Comparison of ENCODE assay signal across 2 worm cellular contexts in the genomic region with DNA sequence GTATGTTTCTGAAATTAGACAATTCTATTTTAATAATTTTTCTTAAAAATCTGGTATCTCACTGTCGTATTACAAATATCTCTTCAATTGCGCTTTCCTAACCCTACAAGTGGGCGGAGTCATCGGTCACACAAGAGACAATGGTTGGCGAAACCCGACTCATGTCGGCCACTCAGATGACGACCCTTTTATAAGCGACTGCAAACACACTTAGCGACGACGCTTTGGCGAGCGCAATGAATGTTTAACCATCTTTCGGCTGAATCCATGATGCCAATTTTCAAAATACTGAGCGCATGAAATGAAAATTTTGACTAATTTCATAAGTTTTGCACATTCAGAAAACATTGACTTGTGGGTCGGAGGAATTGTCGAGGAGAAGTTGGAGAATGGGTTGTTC.
A peak's percentile ranks its signal among the peaks of the same experiment; 100 is the strongest.
TF ChIP-seq lines count a peak whose summit lies in the region.

No protein-coding gene starts in this region.

TF ChIP-seq in whole organism, L4 larva, 104 proteins besides CTCF, POLR2A, EP300 and RAD21 (continued from another document):
- TF ChIP-seq jun-1 (tag; optimal IDR thresholded peaks at IDR 0.05; lab: Kevin White, UChicago): peak; percentile 89
- no peak for TF ChIP-seq egl-27 (tag; optimal IDR thresholded peaks at IDR 0.05; lab: Kevin White, UChicago)
- TF ChIP-seq ZK546.5 (tag; optimal IDR thresholded peaks at IDR 0.05; lab: Kevin White, UChicago): no peak
- TF ChIP-seq zag-1 (tag; optimal IDR thresholded peaks at IDR 0.05; lab: Kevin White, UChicago): peak; percentile 40
- peak; percentile 95 for TF ChIP-seq lir-3 (tag; optimal IDR thresholded peaks at IDR 0.05; lab: Kevin White, UChicago)
- peak; percentile 93 for TF ChIP-seq zfp-3 (GFP tag; conservative IDR thresholded peaks at IDR 0.05; lab: Robert Waterston, UW)
- TF ChIP-seq daf-16 (GFP tag; optimal IDR thresholded peaks at IDR 0.05; lab: Kevin White, UChicago): peak; percentile 96 to 98
- TF ChIP-seq daf-16 (tag; optimal IDR thresholded peaks at IDR 0.05; lab: Kevin White, UChicago): peak; percentile 84
- TF ChIP-seq zfp-2 (tag; optimal IDR thresholded peaks at IDR 0.05; lab: Kevin White, UChicago): peak; percentile 86
- peak; percentile 96 for TF ChIP-seq lin-29 (GFP tag; IDR thresholded peaks at IDR 0.05; lab: Robert Waterston, UW)
- TF ChIP-seq sdz-12 (GFP tag; optimal IDR thresholded peaks at IDR 0.05; lab: Kevin White, UChicago): peak; percentile 99
- peak; percentile 92 for TF ChIP-seq zip-11 (GFP tag; IDR thresholded peaks at IDR 0.05; lab: Robert Waterston, UW)
- TF ChIP-seq lin-13 (GFP tag; optimal IDR thresholded peaks at IDR 0.05; lab: Kevin White, UChicago): peak; percentile 78
- TF ChIP-seq daf-8 (GFP tag; IDR thresholded peaks at IDR 0.05; lab: Robert Waterston, UW): peak; percentile 98
- peak; percentile 99 for TF ChIP-seq snpc-4 (tag; optimal IDR thresholded peaks at IDR 0.05; lab: Kevin White, UChicago)
- peak; percentile 97 for TF ChIP-seq dmd-9 (GFP tag; IDR thresholded peaks at IDR 0.05; lab: Robert Waterston, UW)
- TF ChIP-seq D1046.2 (GFP tag; IDR thresholded peaks at IDR 0.05; lab: Robert Waterston, UW): peak; percentile 97
- TF ChIP-seq hlh-11 (tag; optimal IDR thresholded peaks at IDR 0.05; lab: Kevin White, UChicago): peak; percentile 91
- TF ChIP-seq F10B5.3 (tag; optimal IDR thresholded peaks at IDR 0.05; lab: Kevin White, UChicago): peak; percentile 95
- TF ChIP-seq lin-15B (tag; optimal IDR thresholded peaks at IDR 0.05; lab: Kevin White, UChicago): peak; percentile 60
- peak; percentile 98 for TF ChIP-seq F49E8.2 (tag; optimal IDR thresholded peaks at IDR 0.05; lab: Kevin White, UChicago; ENCODE audit: borderline replicate concordance)
- TF ChIP-seq mdt-29 (GFP tag; IDR thresholded peaks at IDR 0.05; lab: Robert Waterston, UW): peak; percentile 96
- peak; percentile 91 for TF ChIP-seq F37D6.2 (tag; optimal IDR thresholded peaks at IDR 0.05; lab: Kevin White, UChicago)
- no peak for TF ChIP-seq ceh-62 (tag; optimal IDR thresholded peaks at IDR 0.05; lab: Kevin White, UChicago)
- peak; percentile 90 for TF ChIP-seq dve-1 (tag; optimal IDR thresholded peaks at IDR 0.05; lab: Kevin White, UChicago; ENCODE audit: insufficient read depth)
- TF ChIP-seq nhr-11 (tag; optimal IDR thresholded peaks at IDR 0.05; lab: Kevin White, UChicago): peak; percentile 4
- TF ChIP-seq nhr-77 (tag; optimal IDR thresholded peaks at IDR 0.05; lab: Kevin White, UChicago): peak; percentile 79
- TF ChIP-seq mxl-2 (GFP tag; conservative IDR thresholded peaks at IDR 0.05; lab: Robert Waterston, UW): peak; percentile 95
- TF ChIP-seq T20F7.1 (GFP tag; optimal IDR thresholded peaks at IDR 0.05; lab: Kevin White, UChicago): peak; percentile 87
- peak; percentile 88; the same call in 1 of the 2 replicates for TF ChIP-seq tag-97 (GFP tag; IDR thresholded peaks at IDR 0.05; lab: Robert Waterston, UW)
- peak; percentile 95 for TF ChIP-seq ztf-7 (tag; optimal IDR thresholded peaks at IDR 0.05; lab: Kevin White, UChicago)
- TF ChIP-seq pha-4 (GFP tag; IDR thresholded peaks at IDR 0.05; lab: Robert Waterston, UW): peak; percentile 99
- no peak for TF ChIP-seq pha-4 (tag; optimal IDR thresholded peaks at IDR 0.05; lab: Kevin White, UChicago)
- TF ChIP-seq dmd-6 (GFP tag; IDR thresholded peaks at IDR 0.05; lab: Robert Waterston, UW): peak; percentile 92; the same call in 1 of the 2 replicates
- TF ChIP-seq R02D3.7 (tag; optimal IDR thresholded peaks at IDR 0.05; lab: Kevin White, UChicago): peak; percentile 72
- no peak for TF ChIP-seq skn-1 (tag; optimal IDR thresholded peaks at IDR 0.05; lab: Kevin White, UChicago)
- peak; percentile 99 for TF ChIP-seq arid-1 (GFP tag; conservative IDR thresholded peaks at IDR 0.05; lab: Robert Waterston, UW)
- TF ChIP-seq madf-5 (GFP tag; IDR thresholded peaks at IDR 0.05; lab: Robert Waterston, UW): peak in 1 of 2 experiments; percentile 99
- TF ChIP-seq nhr-76 (tag; optimal IDR thresholded peaks at IDR 0.05; lab: Kevin White, UChicago): no peak
- peak; percentile 76 for TF ChIP-seq dpl-1 (GFP tag; optimal IDR thresholded peaks at IDR 0.05; lab: Kevin White, UChicago)
- no peak for TF ChIP-seq ztf-11 (tag; optimal IDR thresholded peaks at IDR 0.05; lab: Kevin White, UChicago)
- TF ChIP-seq daf-19 (GFP tag; conservative IDR thresholded peaks at IDR 0.05; lab: Robert Waterston, UW): peak; percentile 100
- TF ChIP-seq ceh-20 (GFP tag; IDR thresholded peaks at IDR 0.05; lab: Robert Waterston, UW): peak; percentile 97
- TF ChIP-seq snpc-1.2 (GFP tag; IDR thresholded peaks at IDR 0.05; lab: Robert Waterston, UW): peak; percentile 98
- TF ChIP-seq lin-1 (GFP tag; IDR thresholded peaks at IDR 0.05; lab: Robert Waterston, UW): peak; percentile 99
- TF ChIP-seq fkh-10 (GFP tag; optimal IDR thresholded peaks at IDR 0.05; lab: Kevin White, UChicago): no peak
- TF ChIP-seq F26F4.8 (GFP tag; conservative IDR thresholded peaks at IDR 0.05; lab: Robert Waterston, UW): peak; percentile 100
- peak; percentile 95 for TF ChIP-seq Y48G9A.11 (GFP tag; IDR thresholded peaks at IDR 0.05; lab: Robert Waterston, UW)
- TF ChIP-seq nhr-41 (GFP tag; IDR thresholded peaks at IDR 0.05; lab: Robert Waterston, UW): peak; percentile 100
- peak; percentile 54 for TF ChIP-seq nhr-10 (tag; optimal IDR thresholded peaks at IDR 0.05; lab: Kevin White, UChicago)
- no peak for TF ChIP-seq daf-12 (tag; optimal IDR thresholded peaks at IDR 0.05; lab: Kevin White, UChicago)
- peak; percentile 96 for TF ChIP-seq rbr-2 (tag; optimal IDR thresholded peaks at IDR 0.05; lab: Kevin White, UChicago)

TF ChIP-seq in whole organism, late embryonic, 69 proteins besides CTCF, POLR2A, EP300 and RAD21 (continued from another document):
- TF ChIP-seq pag-3 (tag; optimal IDR thresholded peaks at IDR 0.05; lab: Kevin White, UChicago; ENCODE audit: borderline replicate concordance) (peak; percentile 98), ceh-14 (tag; optimal IDR thresholded peaks at IDR 0.05; lab: Kevin White, UChicago) (peak; percentile 99), ets-4 (tag; optimal IDR thresholded peaks at IDR 0.05; lab: Kevin White, UChicago) (peak; percentile 96), ahr-1 (tag; optimal IDR thresholded peaks at IDR 0.05; lab: Kevin White, UChicago) (peak; percentile 98), unc-55 (GFP tag; optimal IDR thresholded peaks at IDR 0.05; lab: Kevin White, UChicago) (peak; percentile 32), elt-4 (tag; optimal IDR thresholded peaks at IDR 0.05; lab: Kevin White, UChicago) (peak; percentile 96), hlh-6 (tag; optimal IDR thresholded peaks at IDR 0.05; lab: Kevin White, UChicago) (peak; percentile 99), F13H6.1 (tag; optimal IDR thresholded peaks at IDR 0.05; lab: Kevin White, UChicago) (peak; percentile 99), hlh-15 (tag; optimal IDR thresholded peaks at IDR 0.05; lab: Kevin White, UChicago) (peak; percentile 99), sox-2 (GFP tag; IDR thresholded peaks at IDR 0.05; lab: Robert Waterston, UW) (peak; percentile 98)
